Worm (Caenorhabditis elegans) whole organism, L3 larva: ENCODE results near the gene dnj-26.

Experiments used
- R02D3.7 ChIP-seq: fragments of 150-350 bp; optimal IDR thresholded peaks from 2 replicates; lab custom pipeline; 2014; ENCODE audit warnings: missing biosample characterization, missing genetic modification characterization
- aly-2 ChIP-seq: fragments of 150-350 bp; optimal IDR thresholded peaks from 2 replicates; lab custom pipeline; 2014; ENCODE audit warnings: missing biosample characterization, missing genetic modification characterization
- ama-1 ChIP-seq: fragments of 150-350 bp; optimal IDR thresholded peaks from 2 replicates; lab custom pipeline; 2018
- ceh-82 ChIP-seq: fragments of 150-350 bp; optimal IDR thresholded peaks from 2 replicates; lab custom pipeline; 2014; ENCODE audit warnings: missing biosample characterization, missing genetic modification characterization
- ceh-9 ChIP-seq: sonication (generic microtip); optimal IDR thresholded peaks from 2 replicates; lab custom pipeline; 2018; ENCODE audit warnings: missing biosample characterization, missing genetic modification characterization
- daf-12 ChIP-seq: fragments of 150-350 bp; optimal IDR thresholded peaks from 2 replicates; lab custom pipeline; 2014; ENCODE audit warnings: missing biosample characterization, missing genetic modification reagents, missing genetic modification characterization
- egl-27 ChIP-seq: sonication (generic microtip); optimal IDR thresholded peaks from 4 replicates; lab custom pipeline; 2017; ENCODE audit warnings: missing biosample characterization, missing genetic modification reagents, missing genetic modification characterization
- elt-1 ChIP-seq: fragments of 150-350 bp; optimal IDR thresholded peaks from 2 replicates; lab custom pipeline; 2014; ENCODE audit warnings: missing biosample characterization, missing genetic modification characterization
- elt-2 ChIP-seq: sonication (generic microtip); optimal IDR thresholded peaks from 2 replicates; lab custom pipeline; 2016; ENCODE audit warnings: missing genetic modification reagents, mild to moderate bottlenecking, missing genetic modification characterization, missing compliant biosample characterization
- elt-3 ChIP-seq, 3 experiments: fragments of 150-350 bp in 1 of 3; sonication (generic microtip) in 2 of 3; optimal IDR thresholded peaks; 2 replicates in 2 of 3; 4 replicates in 1 of 3; lab custom pipeline; 2014 to 2017; ENCODE audit warnings: missing biosample characterization in 3 of 3, missing genetic modification characterization in 3 of 3
- fkh-10 ChIP-seq: sonication (generic microtip); optimal IDR thresholded peaks from 2 replicates; lab custom pipeline; 2017; ENCODE audit warnings: missing biosample characterization, missing genetic modification reagents, missing genetic modification characterization
- fkh-2 ChIP-seq: fragments of 150-350 bp; optimal IDR thresholded peaks from 2 replicates; lab custom pipeline; 2014; ENCODE audit warnings: missing biosample characterization, missing genetic modification reagents, missing genetic modification characterization
- fos-1 ChIP-seq: fragments of 150-350 bp; optimal IDR thresholded peaks from 2 replicates; lab custom pipeline; 2014; ENCODE audit warnings: missing biosample characterization, missing genetic modification characterization
- hmg-11 ChIP-seq: sonication (generic microtip); optimal IDR thresholded peaks from 2 replicates; lab custom pipeline; 2016; ENCODE audit warnings: missing genetic modification characterization, missing compliant biosample characterization
- jun-1 ChIP-seq: fragments of 150-350 bp; optimal IDR thresholded peaks from 2 replicates; lab custom pipeline; 2014; ENCODE audit warnings: missing biosample characterization, missing genetic modification reagents, missing genetic modification characterization
- lin-39 ChIP-seq: fragments of 150-350 bp; optimal IDR thresholded peaks from 2 replicates; lab custom pipeline; 2018; ENCODE audit warnings: missing biosample characterization, missing genetic modification reagents, missing genetic modification characterization
- lsy-12 ChIP-seq: sonication (generic microtip); optimal IDR thresholded peaks from 2 replicates; lab custom pipeline; 2016; ENCODE audit warnings: mild to moderate bottlenecking, missing genetic modification characterization, missing compliant biosample characterization
- mdl-1 ChIP-seq: fragments of 150-350 bp; optimal IDR thresholded peaks from 2 replicates; lab custom pipeline; 2014; ENCODE audit warnings: missing biosample characterization, missing genetic modification characterization
- mml-1 ChIP-seq: fragments of 150-350 bp; sonication (generic microtip); optimal IDR thresholded peaks from 3 replicates; lab custom pipeline; 2014; ENCODE audit warnings: missing biosample characterization, missing genetic modification characterization
- nfya-1 ChIP-seq: sonication (generic microtip); optimal IDR thresholded peaks from 2 replicates; lab custom pipeline; 2017; ENCODE audit warnings: missing genetic modification characterization, mild to moderate bottlenecking, missing compliant biosample characterization, antibody characterized with exemption, moderate library complexity; ENCODE audit not compliant: insufficient read depth
- nhr-12 ChIP-seq: fragments of 150-350 bp; optimal IDR thresholded peaks from 2 replicates; lab custom pipeline; 2014; ENCODE audit warnings: missing biosample characterization, missing genetic modification characterization
- nhr-23 ChIP-seq: fragments of 150-350 bp; optimal IDR thresholded peaks from 2 replicates; lab custom pipeline; 2014; ENCODE audit warnings: missing biosample characterization, missing genetic modification reagents, missing genetic modification characterization
- nhr-237 ChIP-seq: fragments of 150-350 bp; optimal IDR thresholded peaks from 2 replicates; lab custom pipeline; 2014; ENCODE audit warnings: missing biosample characterization, missing genetic modification characterization
- nhr-43 ChIP-seq: sonication (generic microtip); optimal IDR thresholded peaks from 2 replicates; lab custom pipeline; 2016; ENCODE audit warnings: mild to moderate bottlenecking, missing genetic modification characterization, missing compliant biosample characterization; ENCODE audit not compliant: poor library complexity, severe bottlenecking
- nhr-67 ChIP-seq: fragments of 150-350 bp; optimal IDR thresholded peaks from 2 replicates; lab custom pipeline; 2014; ENCODE audit warnings: missing biosample characterization, missing genetic modification characterization
- pha-4 ChIP-seq: fragments of 150-350 bp; optimal IDR thresholded peaks from 2 replicates; lab custom pipeline; 2014; ENCODE audit warnings: missing biosample characterization, missing genetic modification reagents, missing genetic modification characterization
- pqm-1 ChIP-seq: fragments of 150-350 bp; optimal IDR thresholded peaks from 2 replicates; lab custom pipeline; 2017; ENCODE audit warnings: missing biosample characterization, missing genetic modification characterization, inconsistent platforms
- sea-2 ChIP-seq: fragments of 150-350 bp; sonication (generic microtip); optimal IDR thresholded peaks from 4 replicates; lab custom pipeline; 2014; ENCODE audit warnings: missing biosample characterization, missing genetic modification reagents, missing genetic modification characterization
- skn-1 ChIP-seq: fragments of 150-350 bp; optimal IDR thresholded peaks from 2 replicates; lab custom pipeline; 2014; ENCODE audit warnings: missing biosample characterization, missing genetic modification characterization
- snpc-4 ChIP-seq: fragments of 150-350 bp; optimal IDR thresholded peaks from 2 replicates; lab custom pipeline; 2014; ENCODE audit warnings: missing biosample characterization, missing genetic modification characterization
- tbx-2 ChIP-seq: sonication (generic microtip); optimal IDR thresholded peaks from 2 replicates; lab custom pipeline; 2016; ENCODE audit warnings: mild to moderate bottlenecking, missing genetic modification characterization, missing compliant biosample characterization
- unc-39 ChIP-seq: sonication (generic microtip); optimal IDR thresholded peaks from 4 replicates; lab custom pipeline; 2017; ENCODE audit warnings: missing biosample characterization, missing genetic modification characterization
- zag-1 ChIP-seq: fragments of 150-350 bp; optimal IDR thresholded peaks from 2 replicates; lab custom pipeline; 2014; ENCODE audit warnings: missing biosample characterization, missing genetic modification characterization
- ztf-11 ChIP-seq: fragments of 150-350 bp; optimal IDR thresholded peaks from 2 replicates; lab custom pipeline; 2014; ENCODE audit warnings: missing biosample characterization, missing genetic modification characterization
- ztf-4 ChIP-seq: fragments of 150-350 bp; optimal IDR thresholded peaks from 2 replicates; lab custom pipeline; 2014; ENCODE audit warnings: missing biosample characterization, missing genetic modification characterization

Gene dnj-26

DNA sequence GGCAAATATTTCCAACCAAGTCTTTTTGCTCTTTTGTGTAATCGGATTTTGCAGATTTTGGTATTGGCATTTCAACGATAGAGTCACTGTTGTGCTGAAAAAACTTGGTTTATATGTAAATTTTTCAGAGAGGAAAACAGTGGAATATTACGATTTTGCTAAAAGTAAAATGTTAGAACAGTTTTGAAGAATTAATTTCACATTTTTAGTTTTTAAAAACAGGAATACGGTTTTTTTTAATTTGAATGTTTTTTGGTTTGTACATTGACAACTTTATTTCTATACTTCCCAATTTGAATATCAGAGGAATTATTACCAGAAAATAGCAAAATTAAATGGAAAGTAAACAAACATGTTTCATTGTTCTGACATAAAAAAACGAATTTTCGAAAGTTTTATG is at the start of gene dnj-26:
TSS of gene dnj-26 (minus strand) at position 101 of the 400 bp plus-strand sequence.
- TF ChIP-seq snpc-4 (no peak), nhr-237 (no peak), ztf-11 (tag; lab: Kevin White, UChicago) (no peak), lsy-12 (tag; lab: Kevin White, UChicago) (no peak), elt-3 (tag; optimal IDR thresholded peaks at IDR 0.05; lab: Kevin White, UChicago) (no peak), R02D3.7 (no peak), sea-2 (GFP tag; lab: Kevin White, UChicago) (no peak), mml-1 (tag; lab: Kevin White, UChicago) (no peak), daf-12 (tag; lab: Kevin White, UChicago) (no peak), unc-39 (tag; lab: Kevin White, UChicago) (no peak), zag-1 (tag; lab: Kevin White, UChicago) (no peak), lin-39 (tag; lab: Kevin White, UChicago) (no peak), nfya-1 (tag; lab: Kevin White, UChicago) (no peak), fos-1 (tag; lab: Kevin White, UChicago) (no peak), elt-2 (tag; lab: Kevin White, UChicago) (no peak)
- TF ChIP-seq, all 47 proteins: peak for 0

DNA sequence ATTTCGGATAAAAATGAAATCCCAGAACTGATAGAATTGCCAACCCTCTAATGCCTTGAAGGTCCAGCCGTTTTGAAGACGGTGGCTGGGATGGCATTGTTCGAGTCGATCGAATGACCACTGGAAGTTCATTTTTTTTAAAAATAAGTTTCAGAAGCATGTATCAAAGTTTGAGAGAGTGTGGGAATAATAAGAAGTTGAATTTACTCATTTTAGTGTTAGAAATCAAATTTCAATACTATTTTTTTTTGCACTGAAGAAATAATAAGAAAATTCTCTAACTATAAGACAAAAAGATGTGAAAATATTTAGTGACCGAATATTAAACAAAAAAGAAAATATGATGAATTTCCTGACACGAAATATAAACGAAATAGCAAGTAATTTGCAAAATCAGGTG is 48.7 kb upstream of the dnj-26 start, which contains the start of gene oac-59:
TSS of gene oac-59 (minus strand) at position 101 of the 400 bp plus-strand sequence.
- TF ChIP-seq jun-1 (tag; lab: Kevin White, UChicago), result no peak
- no peak for TF ChIP-seq ceh-9 (tag; lab: Kevin White, UChicago)
- no peak for TF ChIP-seq fos-1 (tag; lab: Kevin White, UChicago)
- no peak for TF ChIP-seq hmg-11
- TF ChIP-seq nhr-12 (tag; lab: Kevin White, UChicago), result no peak
- no peak for TF ChIP-seq pha-4 (tag; lab: Kevin White, UChicago)
- no peak for TF ChIP-seq mdl-1
- TF ChIP-seq tbx-2, result no peak
- TF ChIP-seq pqm-1 (tag; lab: Kevin White, UChicago), result no peak
- no peak for TF ChIP-seq nhr-237
- no peak for TF ChIP-seq mml-1 (tag; lab: Kevin White, UChicago)
- no peak for TF ChIP-seq ama-1
- TF ChIP-seq fkh-10, result no peak
- no peak for TF ChIP-seq lin-39 (tag; lab: Kevin White, UChicago)
- TF ChIP-seq daf-12 (tag; lab: Kevin White, UChicago), result no peak
- no peak for TF ChIP-seq zag-1 (tag; lab: Kevin White, UChicago)
- TF ChIP-seq, all 47 proteins: peak for 0

DNA sequence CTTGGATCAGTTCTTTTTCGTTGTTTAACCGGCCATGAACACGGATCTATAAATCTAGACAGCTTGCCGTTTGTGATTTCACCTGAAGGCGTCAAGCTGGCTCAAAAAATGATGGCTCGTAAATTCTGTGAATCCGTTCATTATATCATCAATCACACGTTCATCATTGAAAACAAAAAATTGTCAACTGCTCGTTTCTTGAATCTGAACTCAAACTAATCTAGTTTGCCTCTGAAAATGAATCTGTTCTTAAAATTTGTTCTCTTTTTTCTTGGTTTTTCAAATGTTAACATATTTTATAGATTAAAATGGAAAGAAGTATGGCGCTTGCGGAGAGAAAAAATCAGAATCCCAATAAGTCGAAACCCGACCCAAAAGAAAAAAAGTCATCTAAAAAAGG is 38.3 kb upstream of the dnj-26 start, which contains the start of gene C42C1.8:
TSS of gene C42C1.8 (plus strand) at position 301 of the 400 bp plus-strand sequence.
- TF ChIP-seq elt-2 (tag; lab: Kevin White, UChicago) (no peak), lin-39 (tag; lab: Kevin White, UChicago) (no peak)

DNA sequence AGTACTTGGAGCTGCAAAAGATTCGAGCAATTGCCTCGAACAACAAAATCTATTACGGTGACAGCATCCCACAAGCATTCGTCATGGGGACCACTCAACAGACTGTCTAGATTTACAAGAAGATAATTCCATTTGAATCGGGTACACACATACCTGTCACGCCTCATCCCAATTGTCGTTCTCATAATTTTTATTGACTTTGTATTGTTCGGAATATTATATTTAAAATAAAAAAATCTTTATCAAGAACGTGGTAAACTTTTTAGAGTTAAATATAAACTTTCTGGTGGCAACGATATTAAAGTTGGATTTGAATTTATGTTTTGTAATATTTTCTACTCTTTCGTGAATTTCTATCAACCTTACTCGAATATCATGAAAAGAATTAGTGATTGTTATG is 36.7 kb upstream of the dnj-26 start, which contains the start of gene C42C1.9:
TSS of gene C42C1.9 (plus strand) at position 301 of the 400 bp plus-strand sequence.
- TF ChIP-seq snpc-4, result no peak
- no peak for TF ChIP-seq nfya-1 (tag; lab: Kevin White, UChicago)
- no peak for TF ChIP-seq skn-1 (tag; lab: Kevin White, UChicago)
- TF ChIP-seq egl-27, result no peak
- TF ChIP-seq fkh-2 (tag; lab: Kevin White, UChicago), result no peak
- no peak for TF ChIP-seq lsy-12 (tag; lab: Kevin White, UChicago)

DNA sequence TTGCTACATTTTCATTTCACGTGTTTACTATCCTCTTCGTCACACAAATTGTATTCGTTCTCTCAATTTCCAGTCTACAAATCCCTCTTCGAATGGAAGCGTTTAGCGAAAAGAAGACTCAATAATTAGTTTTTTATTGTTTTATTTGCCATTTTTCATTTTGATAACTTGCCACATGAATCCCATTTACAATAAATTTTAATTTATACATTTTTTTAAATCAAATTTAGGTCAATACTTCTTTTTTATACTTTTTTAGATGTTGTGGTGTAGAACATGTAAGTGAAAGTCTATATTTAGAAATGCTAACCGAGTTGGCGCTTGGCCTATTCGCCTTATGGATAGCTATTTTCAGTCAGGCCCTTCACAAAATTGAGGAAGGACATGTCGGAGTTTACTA is 35.1 kb upstream of the dnj-26 start, which contains the start of gene erl-1:
TSS of gene erl-1 (plus strand) at position 301 of the 400 bp plus-strand sequence.
- TF ChIP-seq fkh-10 (no peak), elt-3 (tag; optimal IDR thresholded peaks at IDR 0.05; lab: Kevin White, UChicago) (no peak), lsy-12 (tag; lab: Kevin White, UChicago) (no peak), nhr-23 (tag; lab: Kevin White, UChicago) (no peak), ztf-11 (tag; lab: Kevin White, UChicago) (no peak)

DNA sequence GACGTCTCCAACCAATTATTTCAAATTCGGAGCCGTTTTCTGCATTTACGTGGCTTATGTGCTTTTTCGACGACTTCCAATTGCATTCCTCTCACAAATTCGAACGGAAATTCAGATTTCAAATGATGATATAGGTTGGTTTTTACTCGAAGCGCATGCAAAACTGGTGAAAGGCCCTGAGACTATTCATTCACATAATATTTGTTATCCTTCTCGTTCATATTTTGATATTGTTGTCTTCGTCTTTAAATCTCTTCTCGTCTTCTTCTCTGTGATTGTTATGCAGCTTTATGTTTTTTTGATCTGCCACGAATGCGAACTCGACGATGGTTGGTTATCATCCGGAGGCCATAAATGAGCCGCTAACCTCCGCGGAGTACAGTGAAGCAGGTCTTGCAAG is 30.4 kb upstream of the dnj-26 start, which contains the start of gene hpo-12:
TSS of gene hpo-12 (plus strand) at position 301 of the 400 bp plus-strand sequence.
- no peak for TF ChIP-seq elt-2 (tag; lab: Kevin White, UChicago)
- TF ChIP-seq pqm-1 (tag; lab: Kevin White, UChicago), result no peak
- no peak for TF ChIP-seq aly-2
- TF ChIP-seq nfya-1 (tag; lab: Kevin White, UChicago), result no peak
- no peak for TF ChIP-seq elt-1 (tag; lab: Kevin White, UChicago)
- no peak for TF ChIP-seq hmg-11
- TF ChIP-seq pha-4 (tag; lab: Kevin White, UChicago), result no peak
- no peak for TF ChIP-seq mdl-1
- no peak for TF ChIP-seq ztf-4 (tag; lab: Kevin White, UChicago)
- TF ChIP-seq fos-1 (tag; lab: Kevin White, UChicago), result no peak
- TF ChIP-seq nhr-67 (tag; lab: Kevin White, UChicago), result no peak
- no peak for TF ChIP-seq lsy-12 (tag; lab: Kevin White, UChicago)
- no peak for TF ChIP-seq ceh-82 (tag; lab: Kevin White, UChicago)
- no peak for TF ChIP-seq nhr-43
- TF ChIP-seq tbx-2, result no peak
- TF ChIP-seq, all 47 proteins: peak for 0
